Worm (Caenorhabditis elegans) whole organism, mixed stage, embryonic: ENCODE results near the gene clec-207.

Experiments used
- blmp-1 ChIP-seq: fragments of 150-350 bp; optimal IDR thresholded peaks from 2 replicates; lab custom pipeline; 2014; ENCODE audit warnings: missing biosample characterization, missing genetic modification characterization
- hlh-1 ChIP-seq: fragments of 150-350 bp; optimal IDR thresholded peaks from 2 replicates; lab custom pipeline; 2014; ENCODE audit warnings: missing biosample characterization, missing genetic modification reagents, missing genetic modification characterization
- lsy-2 ChIP-seq: fragments of 150-350 bp; optimal IDR thresholded peaks from 2 replicates; lab custom pipeline; 2014; ENCODE audit warnings: missing biosample characterization, missing genetic modification characterization
- nhr-28 ChIP-seq: fragments of 150-350 bp; optimal IDR thresholded peaks from 2 replicates; lab custom pipeline; 2014; ENCODE audit warnings: missing biosample characterization, missing genetic modification characterization

DNA sequence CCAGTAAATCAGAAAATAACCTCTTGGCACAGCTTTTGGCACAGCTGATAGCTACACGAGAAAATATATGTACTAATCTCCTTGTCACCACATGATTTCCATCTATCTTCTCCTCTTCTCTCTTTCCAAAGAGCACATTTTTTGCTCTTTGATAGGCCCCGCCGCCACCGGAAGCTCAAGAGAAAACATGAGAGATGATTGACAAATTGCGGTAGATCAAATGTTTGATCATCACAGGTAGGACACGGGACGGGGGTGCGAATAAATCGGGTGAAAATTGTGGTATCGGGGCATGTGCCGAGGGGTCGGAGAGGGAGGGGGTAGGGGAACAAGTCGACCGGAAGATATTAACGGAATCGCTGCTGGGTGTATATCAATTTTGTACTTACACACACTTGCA is 19.8 kb upstream of the clec-207 start:
- no peak for TF ChIP-seq hlh-1 (tag; lab: Kevin White, UChicago)
- TF ChIP-seq blmp-1: no peak
- TF ChIP-seq nhr-28 (tag; lab: Kevin White, UChicago): no peak
- TF ChIP-seq lsy-2: no peak
